Worm (Caenorhabditis elegans) whole organism, L2 larva: Measurements from ENCODE around the gene ptr-3.

Experiments
- C34F6.9 ChIP-seq: fragments of 150-350 bp; optimal IDR thresholded peaks from 2 replicates; lab custom pipeline; 2014; ENCODE audit warnings: missing biosample characterization, missing genetic modification characterization
- F13H6.1 ChIP-seq: sonication (generic microtip); optimal IDR thresholded peaks from 2 replicates; lab custom pipeline; 2016; ENCODE audit warnings: missing genetic modification characterization, missing compliant biosample characterization
- R02D3.7 ChIP-seq: fragments of 150-350 bp; optimal IDR thresholded peaks from 2 replicates; lab custom pipeline; 2014; ENCODE audit warnings: missing biosample characterization, missing genetic modification characterization
- Y55F3AM.14 ChIP-seq: fragments of 200-800 bp; sonication (Bioruptor generic); optimal IDR thresholded peaks from 2 replicates; lab custom pipeline; 2018; ENCODE audit warnings: mild to moderate bottlenecking, missing genetic modification characterization, missing compliant biosample characterization
- alr-1 ChIP-seq: fragments of 150-350 bp; optimal IDR thresholded peaks from 2 replicates; lab custom pipeline; 2014; ENCODE audit warnings: missing biosample characterization, missing genetic modification characterization
- ama-1 ChIP-seq: fragments of 150-350 bp; optimal IDR thresholded peaks from 2 replicates; lab custom pipeline; 2018; ENCODE audit warnings: inconsistent platforms
- ceh-82 ChIP-seq: fragments of 150-350 bp; optimal IDR thresholded peaks from 2 replicates; lab custom pipeline; 2014; ENCODE audit warnings: missing biosample characterization, missing genetic modification characterization
- crh-2 ChIP-seq: sonication (generic microtip); optimal IDR thresholded peaks from 2 replicates; lab custom pipeline; 2017; ENCODE audit warnings: missing biosample characterization, missing genetic modification characterization
- dmd-4 ChIP-seq: sonication (generic microtip); optimal IDR thresholded peaks from 2 replicates; lab custom pipeline; 2017; ENCODE audit warnings: missing biosample characterization, missing genetic modification characterization
- egl-27 ChIP-seq: sonication (generic microtip); optimal IDR thresholded peaks from 3 replicates; lab custom pipeline; 2017; ENCODE audit warnings: missing biosample characterization, missing genetic modification reagents, missing genetic modification characterization
- elt-1 ChIP-seq: fragments of 150-350 bp; optimal IDR thresholded peaks from 2 replicates; lab custom pipeline; 2014; ENCODE audit warnings: missing biosample characterization, missing genetic modification characterization
- elt-3 ChIP-seq: sonication (generic microtip); optimal IDR thresholded peaks from 2 replicates; lab custom pipeline; 2017; ENCODE audit warnings: missing biosample characterization, missing genetic modification characterization
- fos-1 ChIP-seq: fragments of 150-350 bp; optimal IDR thresholded peaks from 2 replicates; lab custom pipeline; 2014; ENCODE audit warnings: missing biosample characterization, missing genetic modification characterization
- gmeb-1 ChIP-seq: fragments of 150-350 bp; optimal IDR thresholded peaks from 2 replicates; lab custom pipeline; 2014; ENCODE audit warnings: missing biosample characterization, missing genetic modification characterization
- lin-11 ChIP-seq: fragments of 150-350 bp; sonication (generic microtip); optimal IDR thresholded peaks from 2 replicates; lab custom pipeline; 2014; ENCODE audit warnings: missing biosample characterization, missing genetic modification characterization, inconsistent platforms, mixed read lengths
- lin-13 ChIP-seq: fragments of 150-350 bp; optimal IDR thresholded peaks from 2 replicates; lab custom pipeline; 2014; ENCODE audit warnings: missing biosample characterization, missing genetic modification reagents, missing genetic modification characterization
- lin-39 ChIP-seq: fragments of 150-350 bp; optimal IDR thresholded peaks from 2 replicates; lab custom pipeline; 2014; ENCODE audit warnings: missing biosample characterization, missing genetic modification reagents, missing genetic modification characterization
- lsy-2 ChIP-seq, 2 experiments: fragments of 150-350 bp in 1 of 2; sonication (generic microtip) in 1 of 2; optimal IDR thresholded peaks; 2 replicates each; lab custom pipeline; 2014 to 2017; ENCODE audit warnings: missing biosample characterization in 2 of 2, missing genetic modification characterization in 2 of 2
- mab-5 ChIP-seq: fragments of 150-350 bp; optimal IDR thresholded peaks from 2 replicates; lab custom pipeline; 2014; ENCODE audit warnings: missing biosample characterization, missing genetic modification characterization
- mbf-1 ChIP-seq: sonication (generic microtip); optimal IDR thresholded peaks from 2 replicates; lab custom pipeline; 2017; ENCODE audit warnings: missing biosample characterization, missing genetic modification characterization
- mdl-1 ChIP-seq, 2 experiments: fragments of 150-350 bp in 1 of 2; sonication (generic microtip) in 1 of 2; optimal IDR thresholded peaks; 2 replicates each; lab custom pipeline; 2017; ENCODE audit warnings: missing biosample characterization in 2 of 2, missing genetic modification characterization in 2 of 2
- nhr-10 ChIP-seq: sonication (generic microtip); optimal IDR thresholded peaks from 2 replicates; lab custom pipeline; 2017; ENCODE audit warnings: missing biosample characterization, missing genetic modification characterization
- nhr-11 ChIP-seq: fragments of 150-350 bp; optimal IDR thresholded peaks from 2 replicates; lab custom pipeline; 2014; ENCODE audit warnings: missing biosample characterization, missing genetic modification characterization
- nhr-129 ChIP-seq: fragments of 150-350 bp; optimal IDR thresholded peaks from 2 replicates; lab custom pipeline; 2014; ENCODE audit warnings: missing biosample characterization, missing genetic modification characterization
- nhr-21 ChIP-seq: fragments of 150-350 bp; optimal IDR thresholded peaks from 2 replicates; lab custom pipeline; 2014; ENCODE audit warnings: missing biosample characterization, missing genetic modification characterization
- nhr-23 ChIP-seq: fragments of 150-350 bp; optimal IDR thresholded peaks from 2 replicates; lab custom pipeline; 2014; ENCODE audit warnings: missing biosample characterization, missing genetic modification reagents, missing genetic modification characterization
- nhr-237 ChIP-seq: fragments of 150-350 bp; optimal IDR thresholded peaks from 2 replicates; lab custom pipeline; 2014; ENCODE audit warnings: missing biosample characterization, missing genetic modification characterization
- nhr-25 ChIP-seq: fragments of 150-350 bp; sonication (generic microtip); optimal IDR thresholded peaks from 3 replicates; lab custom pipeline; 2014; ENCODE audit warnings: missing biosample characterization, missing genetic modification characterization
- nhr-6 ChIP-seq: fragments of 150-350 bp; optimal IDR thresholded peaks from 2 replicates; lab custom pipeline; 2014; ENCODE audit warnings: missing biosample characterization, missing genetic modification characterization
- nhr-77 ChIP-seq: fragments of 150-350 bp; optimal IDR thresholded peaks from 2 replicates; lab custom pipeline; 2014; ENCODE audit warnings: missing biosample characterization, missing genetic modification characterization
- peb-1 ChIP-seq: fragments of 150-350 bp; optimal IDR thresholded peaks from 2 replicates; lab custom pipeline; 2014; ENCODE audit warnings: missing biosample characterization, missing genetic modification characterization
- sem-4 ChIP-seq: fragments of 150-350 bp; optimal IDR thresholded peaks from 2 replicates; lab custom pipeline; 2014; ENCODE audit warnings: missing biosample characterization, missing genetic modification reagents, missing genetic modification characterization
- skn-1 ChIP-seq: sonication (generic microtip); optimal IDR thresholded peaks from 2 replicates; lab custom pipeline; 2017; ENCODE audit warnings: missing biosample characterization, missing genetic modification characterization
- sma-3 ChIP-seq: sonication (generic microtip); optimal IDR thresholded peaks from 2 replicates; lab custom pipeline; 2016; ENCODE audit warnings: missing genetic modification reagents, missing genetic modification characterization, missing compliant biosample characterization
- sma-9 ChIP-seq, 2 experiments: fragments of 150-350 bp in 1 of 2; sonication (generic microtip) in 1 of 2; optimal IDR thresholded peaks; 2 replicates each; lab custom pipeline; 2014 to 2016; ENCODE audit warnings: missing genetic modification characterization in 2 of 2, mild to moderate bottlenecking in 1 of 2, missing biosample characterization in 1 of 2, missing compliant biosample characterization in 1 of 2, missing genetic modification reagents in 1 of 2, moderate library complexity in 1 of 2
- snpc-4 ChIP-seq: fragments of 150-350 bp; optimal IDR thresholded peaks from 2 replicates; lab custom pipeline; 2014; ENCODE audit warnings: missing biosample characterization, missing genetic modification characterization
- unc-39 ChIP-seq: fragments of 150-350 bp; optimal IDR thresholded peaks from 2 replicates; lab custom pipeline; 2014; ENCODE audit warnings: missing biosample characterization, missing genetic modification characterization
- unc-55 ChIP-seq: fragments of 150-350 bp; sonication (generic microtip); optimal IDR thresholded peaks from 3 replicates; lab custom pipeline; 2014; ENCODE audit warnings: missing biosample characterization, missing genetic modification reagents, missing genetic modification characterization
- unc-62 ChIP-seq: fragments of 150-350 bp; optimal IDR thresholded peaks from 2 replicates; lab custom pipeline; 2014; ENCODE audit warnings: missing biosample characterization, missing genetic modification reagents, missing genetic modification characterization
- zag-1 ChIP-seq: fragments of 150-350 bp; optimal IDR thresholded peaks from 2 replicates; lab custom pipeline; 2014; ENCODE audit warnings: missing biosample characterization, missing genetic modification characterization
- ztf-1 ChIP-seq: fragments of 200-800 bp; sonication (Bioruptor generic); conservative IDR thresholded peaks from 2 replicates; pipeline ENCODE4 v1.3.6; 2022; ENCODE audit warnings: missing genetic modification characterization, missing compliant biosample characterization
- ztf-11 ChIP-seq: sonication (generic microtip); optimal IDR thresholded peaks from 2 replicates; lab custom pipeline; 2017; ENCODE audit warnings: missing biosample characterization, missing genetic modification characterization
- ztf-4 ChIP-seq: fragments of 150-350 bp; optimal IDR thresholded peaks from 2 replicates; lab custom pipeline; 2014; ENCODE audit warnings: missing biosample characterization, missing genetic modification characterization

Gene ptr-3

DNA sequence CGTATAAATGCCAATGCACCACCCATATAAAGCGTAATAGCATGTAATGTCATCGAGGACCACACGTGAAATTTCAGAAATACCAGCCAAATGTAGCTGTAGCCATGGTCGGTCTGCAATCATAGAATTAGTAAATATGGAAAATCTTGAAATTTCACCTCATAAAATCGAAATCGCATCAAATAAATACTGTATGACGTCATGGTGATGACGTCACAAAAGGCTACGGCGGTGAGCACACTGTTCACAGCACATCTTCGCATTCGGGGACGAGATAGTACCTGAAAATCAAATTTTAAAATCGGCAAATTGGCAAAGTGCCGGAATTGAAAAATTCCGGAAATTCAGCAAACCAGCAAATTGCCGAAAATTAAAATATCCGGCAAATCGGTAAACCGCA is 17.6 kb downstream of the ptr-3 start:
- TF ChIP-seq zag-1 (tag; lab: Kevin White, UChicago): no peak
- no peak for TF ChIP-seq unc-55
- no peak for TF ChIP-seq crh-2 (tag; lab: Kevin White, UChicago)
- TF ChIP-seq mbf-1 (tag; lab: Kevin White, UChicago): no peak
- TF ChIP-seq mdl-1 (tag; optimal IDR thresholded peaks at IDR 0.05; lab: Kevin White, UChicago): no peak
- no peak for TF ChIP-seq lin-13
- TF ChIP-seq lin-11: no peak
- no peak for TF ChIP-seq fos-1
- TF ChIP-seq ama-1 (lab: Kevin White, UChicago): no peak
- TF ChIP-seq R02D3.7 (tag; lab: Kevin White, UChicago): no peak
- no peak for TF ChIP-seq ztf-1 (GFP tag; lab: Robert Waterston, UW)
- no peak for TF ChIP-seq nhr-21 (tag; lab: Kevin White, UChicago)
- no peak for TF ChIP-seq nhr-129
- no peak for TF ChIP-seq nhr-23 (tag; lab: Kevin White, UChicago)
- TF ChIP-seq dmd-4: no peak
- TF ChIP-seq elt-3 (tag; lab: Kevin White, UChicago): no peak
- no peak for TF ChIP-seq unc-39 (tag; lab: Kevin White, UChicago)
- TF ChIP-seq nhr-6: no peak

DNA sequence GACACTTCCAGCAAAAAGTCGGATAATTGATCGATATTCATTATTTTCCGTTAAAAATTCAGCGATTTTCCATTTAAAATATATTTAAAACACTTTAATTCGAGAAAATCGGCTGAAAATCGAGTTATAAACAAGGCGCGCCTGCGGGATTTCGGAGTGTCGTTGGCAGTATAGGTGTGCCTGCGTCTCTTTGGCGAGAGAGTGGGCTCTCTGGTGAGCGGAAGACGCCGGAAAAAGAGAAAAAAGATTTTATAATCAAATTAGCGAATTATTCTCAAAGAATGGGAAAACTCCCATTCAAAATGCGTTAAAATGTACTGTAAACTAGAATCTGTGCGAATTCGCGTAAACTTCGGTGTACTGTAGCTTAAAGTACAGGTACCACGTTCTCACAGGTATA is 19.6 kb downstream of the ptr-3 start, which contains the start of gene D1069.3:
TSS of gene D1069.3 (minus strand) at position 158 of the 400 bp plus-strand sequence.
- TF ChIP-seq C34F6.9 (tag; lab: Kevin White, UChicago): peak; percentile 49
- no peak for TF ChIP-seq dmd-4
- TF ChIP-seq nhr-77 (tag; lab: Kevin White, UChicago): no peak
- no peak for TF ChIP-seq fos-1
- TF ChIP-seq sma-3 (GFP tag; lab: Kevin White, UChicago): no peak
- no peak for TF ChIP-seq skn-1 (tag; lab: Kevin White, UChicago)
- TF ChIP-seq nhr-23 (tag; lab: Kevin White, UChicago): no peak
- no peak for TF ChIP-seq ztf-11 (tag; lab: Kevin White, UChicago)
- TF ChIP-seq elt-1: no peak
- no peak for TF ChIP-seq egl-27
- TF ChIP-seq sem-4: no peak
- TF ChIP-seq nhr-21 (tag; lab: Kevin White, UChicago): no peak
- TF ChIP-seq mbf-1 (tag; lab: Kevin White, UChicago): no peak
- peak; percentile 29 to 59 for TF ChIP-seq lsy-2 (tag; optimal IDR thresholded peaks at IDR 0.05; lab: Kevin White, UChicago)
- no peak for TF ChIP-seq zag-1 (tag; lab: Kevin White, UChicago)
- no peak for TF ChIP-seq unc-62 (GFP tag; lab: Kevin White, UChicago)
- no peak for TF ChIP-seq ceh-82
- TF ChIP-seq unc-55: peak; percentile 58
- TF ChIP-seq ztf-4 (tag; lab: Kevin White, UChicago): no peak
- TF ChIP-seq peb-1: no peak
- TF ChIP-seq nhr-10 (tag; lab: Kevin White, UChicago): no peak
- peak; percentile 50 for TF ChIP-seq gmeb-1 (tag; lab: Kevin White, UChicago)
- peak; percentile 2 for TF ChIP-seq F13H6.1 (tag; lab: Kevin White, UChicago)
- TF ChIP-seq alr-1 (tag; lab: Kevin White, UChicago): no peak
- TF ChIP-seq crh-2 (tag; lab: Kevin White, UChicago): peak; percentile 36
- TF ChIP-seq unc-39 (tag; lab: Kevin White, UChicago): no peak
- TF ChIP-seq mab-5: no peak
- no peak for TF ChIP-seq nhr-11
- TF ChIP-seq lin-11: peak; percentile 34
- TF ChIP-seq nhr-129: no peak
- TF ChIP-seq elt-3 (tag; lab: Kevin White, UChicago): no peak
- no peak for TF ChIP-seq Y55F3AM.14 (GFP tag; lab: Kevin White, UChicago)
- TF ChIP-seq lin-13: peak; percentile 6
- no peak for TF ChIP-seq snpc-4
- no peak for TF ChIP-seq lin-39 (tag; lab: Kevin White, UChicago)
- no peak for TF ChIP-seq nhr-25 (tag; lab: Kevin White, UChicago)
- TF ChIP-seq nhr-237: no peak
- no peak for TF ChIP-seq R02D3.7 (tag; lab: Kevin White, UChicago)

DNA sequence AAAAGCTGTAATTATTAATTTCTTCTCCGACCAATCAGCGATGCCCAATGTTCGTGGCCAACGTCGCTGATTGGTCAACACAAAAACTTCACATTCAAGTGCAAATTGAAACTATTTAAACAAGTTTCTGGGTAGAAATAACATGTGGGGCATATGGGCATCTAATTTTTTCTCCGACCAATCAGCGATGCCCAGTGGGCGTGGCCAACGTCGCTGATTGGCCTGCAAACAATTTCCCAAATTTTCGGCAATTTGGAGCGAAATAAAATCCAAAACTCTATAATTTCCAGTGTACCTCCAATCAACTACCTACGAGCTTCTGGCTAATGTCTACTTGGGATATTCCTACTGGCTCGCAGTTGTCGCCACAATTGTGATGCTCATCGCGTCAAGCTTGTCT is 26.1 kb downstream of the ptr-3 start:
- no peak for TF ChIP-seq egl-27
- TF ChIP-seq fos-1: no peak
- no peak for TF ChIP-seq sma-9 (GFP tag; optimal IDR thresholded peaks at IDR 0.05; lab: Kevin White, UChicago)
- TF ChIP-seq sma-9 (tag; optimal IDR thresholded peaks at IDR 0.05; lab: Kevin White, UChicago): no peak
- no peak for TF ChIP-seq peb-1
- TF ChIP-seq R02D3.7 (tag; lab: Kevin White, UChicago): no peak
- TF ChIP-seq F13H6.1 (tag; lab: Kevin White, UChicago): no peak
- no peak for TF ChIP-seq nhr-11
